Fruit fly (Drosophila melanogaster): Measurements from ENCODE around the gene Rtc1.

DNA sequence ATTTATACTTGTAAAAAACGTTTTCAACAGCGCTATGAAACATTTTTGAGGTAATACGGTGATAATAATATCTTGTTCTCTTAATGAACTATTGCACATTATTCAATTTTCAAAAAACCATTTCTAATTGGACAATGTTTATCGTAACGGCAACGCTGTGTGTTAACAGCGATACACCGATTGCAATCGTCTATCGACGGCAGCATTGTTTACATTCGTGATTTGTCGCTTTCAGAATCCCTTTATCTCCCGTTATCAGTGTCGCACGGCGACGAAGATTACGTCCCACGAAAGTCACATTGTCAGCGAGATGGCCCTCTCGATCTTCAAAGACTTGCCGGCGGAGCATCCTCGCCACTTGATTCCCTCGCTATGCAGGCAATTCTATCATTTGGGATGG, 19.0 kb upstream of the Rtc1 start, which contains the start of gene CG11134:
- TF ChIP-seq Sin3A (optimal IDR thresholded peaks at IDR 0.05) = no peak
- TF ChIP-seq insv (optimal IDR thresholded peaks at IDR 0.05) = no peak
- TF ChIP-seq ttk (optimal IDR thresholded peaks at IDR 0.05) = no peak

Data from Kc167 (cell line).